In genomic region chrX:20501040-20501609, dm6 we compare ENCODE assay signal across 1 fruit fly cellular context.
TF ChIP-seq lines count a peak whose summit lies in the region.

No protein-coding gene starts in this region.

TF ChIP-seq in whole organism, embryonic, 481 proteins besides CTCF, POLR2A, EP300 and RAD21 (continued from another document and continues in another):
- peak; percentile 34; the same call in 1 of the 2 replicates for TF ChIP-seq Rx (GFP tag; IDR thresholded peaks at IDR 0.05; lab: Robert Waterston, UW)
- TF ChIP-seq Taf1 (GFP tag; IDR thresholded peaks at IDR 0.05; lab: Robert Waterston, UW) = no peak
- no peak for TF ChIP-seq CG12104 (GFP tag; optimal IDR thresholded peaks at IDR 0.05; lab: Kevin White, UChicago)
- TF ChIP-seq Gug (GFP tag; IDR thresholded peaks at IDR 0.05; lab: Robert Waterston, UW) = 0 out of 4 replicates have a peak, but pooled peaks have one; percentile 30
- TF ChIP-seq stwl (tag; optimal IDR thresholded peaks at IDR 0.05; lab: Kevin White, UChicago) = no peak
- TF ChIP-seq CG13775 (GFP tag; optimal IDR thresholded peaks at IDR 0.05; lab: Kevin White, UChicago) = no peak
- TF ChIP-seq toy (GFP tag; IDR thresholded peaks at IDR 0.05; lab: Robert Waterston, UW) = no peak
- TF ChIP-seq grau (tag; optimal IDR thresholded peaks at IDR 0.05; lab: Kevin White, UChicago) = peak; percentile 45
- no peak for TF ChIP-seq prd (optimal IDR thresholded peaks at IDR 0.05; lab: Kevin White, UChicago)
- TF ChIP-seq prd (GFP tag; IDR thresholded peaks at IDR 0.05; lab: Robert Waterston, UW) = peak; percentile 51; the same call in 1 of the 3 replicates
- no peak for TF ChIP-seq her (GFP tag; optimal IDR thresholded peaks at IDR 0.05; lab: Kevin White, UChicago)
- TF ChIP-seq danr (GFP tag; IDR thresholded peaks at IDR 0.05; lab: Robert Waterston, UW) = no peak
- TF ChIP-seq HLH3B (GFP tag; IDR thresholded peaks at IDR 0.05; lab: Robert Waterston, UW) = peak; percentile 6; the same call in 1 of the 2 replicates
- peak; percentile 51 for TF ChIP-seq Xbp1 (GFP tag; optimal IDR thresholded peaks at IDR 0.05; lab: Kevin White, UChicago)
- TF ChIP-seq CoRest (tag; optimal IDR thresholded peaks at IDR 0.05; lab: Kevin White, UChicago) = peak; percentile 28
- TF ChIP-seq MBD-R2 (GFP tag; IDR thresholded peaks at IDR 0.05; lab: Robert Waterston, UW) = no peak
- no peak for TF ChIP-seq cad (GFP tag; optimal IDR thresholded peaks at IDR 0.05; lab: Kevin White, UChicago)
- no peak for TF ChIP-seq CG8281 (tag; optimal IDR thresholded peaks at IDR 0.05; lab: Kevin White, UChicago)
- no peak for TF ChIP-seq salm (tag; optimal IDR thresholded peaks at IDR 0.05; lab: Kevin White, UChicago)
- TF ChIP-seq CG10267 (tag; optimal IDR thresholded peaks at IDR 0.05; lab: Kevin White, UChicago) = no peak
- TF ChIP-seq PHDP (tag; optimal IDR thresholded peaks at IDR 0.05; lab: Kevin White, UChicago) = peak; percentile 25
- no peak for TF ChIP-seq gt (GFP tag; IDR thresholded peaks at IDR 0.05; lab: Robert Waterston, UW)
- TF ChIP-seq otp (GFP tag; IDR thresholded peaks at IDR 0.05; lab: Robert Waterston, UW) = 0 out of 3 replicates have a peak, but pooled peaks have one; percentile 27
- TF ChIP-seq CG8290 (GFP tag; optimal IDR thresholded peaks at IDR 0.05; lab: Kevin White, UChicago) = no peak
- TF ChIP-seq CG8290 (tag; optimal IDR thresholded peaks at IDR 0.05; lab: Kevin White, UChicago) = peak in 1 of 2 experiments; percentile 42
- peak; percentile 4 for TF ChIP-seq Mes4 (GFP tag; optimal IDR thresholded peaks at IDR 0.05; lab: Kevin White, UChicago)
- peak; percentile 20; the same call in 1 of the 2 replicates for TF ChIP-seq CG32532 (GFP tag; IDR thresholded peaks at IDR 0.05; lab: Robert Waterston, UW)
- peak; percentile 4 for TF ChIP-seq CG17359 (tag; optimal IDR thresholded peaks at IDR 0.05; lab: Kevin White, UChicago)
- TF ChIP-seq Ptx1 (GFP tag; IDR thresholded peaks at IDR 0.05; lab: Robert Waterston, UW) = peak; percentile 54
- TF ChIP-seq bsh (GFP tag; optimal IDR thresholded peaks at IDR 0.05; lab: Kevin White, UChicago) = peak; percentile 61 to 77
- no peak for TF ChIP-seq Myb (GFP tag; optimal IDR thresholded peaks at IDR 0.05; lab: Kevin White, UChicago)
- TF ChIP-seq CG9437 (GFP tag; optimal IDR thresholded peaks at IDR 0.05; lab: Kevin White, UChicago) = no peak
- TF ChIP-seq CG2678 (tag; optimal IDR thresholded peaks at IDR 0.05; lab: Kevin White, UChicago) = peak; percentile 23
- no peak for TF ChIP-seq CG10321 (GFP tag; IDR thresholded peaks at IDR 0.05; lab: Robert Waterston, UW)
- no peak for TF ChIP-seq tin (GFP tag; optimal IDR thresholded peaks at IDR 0.05; lab: Kevin White, UChicago)
- TF ChIP-seq Hr51 (GFP tag; optimal IDR thresholded peaks at IDR 0.05; lab: Kevin White, UChicago) = peak in 1 of 2 experiments; percentile 54
- TF ChIP-seq CG7839 (tag; optimal IDR thresholded peaks at IDR 0.05; lab: Kevin White, UChicago) = peak; percentile 55
- TF ChIP-seq ash1 (GFP tag; optimal IDR thresholded peaks at IDR 0.05; lab: Kevin White, UChicago) = no peak
- 0 out of 2 replicates have a peak, but pooled peaks have one; percentile 38 for TF ChIP-seq ttk (GFP tag; IDR thresholded peaks at IDR 0.05; lab: Robert Waterston, UW)
- no peak for TF ChIP-seq ac (GFP tag; optimal IDR thresholded peaks at IDR 0.05; lab: Kevin White, UChicago)
- TF ChIP-seq chif (GFP tag; optimal IDR thresholded peaks at IDR 0.05; lab: Kevin White, UChicago) = peak; percentile 25 to 35
- TF ChIP-seq CG6791 (GFP tag; IDR thresholded peaks at IDR 0.05; lab: Robert Waterston, UW; ENCODE audit: partially characterized antibody) = no peak
- peak; percentile 89 for TF ChIP-seq sens (GFP tag; lab: Kevin White, UChicago)
- TF ChIP-seq dimm (GFP tag; IDR thresholded peaks at IDR 0.05; lab: Robert Waterston, UW) = no peak
- TF ChIP-seq zen (tag; optimal IDR thresholded peaks at IDR 0.05; lab: Kevin White, UChicago) = no peak
- peak; percentile 10 for TF ChIP-seq CG18262 (tag; optimal IDR thresholded peaks at IDR 0.05; lab: Kevin White, UChicago)
- TF ChIP-seq Stat92E (GFP tag; optimal IDR thresholded peaks at IDR 0.05; lab: Kevin White, UChicago) = no peak
- TF ChIP-seq Atf3 (GFP tag; optimal IDR thresholded peaks at IDR 0.05; lab: Kevin White, UChicago) = no peak
- TF ChIP-seq H15 (GFP tag; IDR thresholded peaks at IDR 0.05; lab: Robert Waterston, UW) = no peak
- TF ChIP-seq nom (GFP tag; optimal IDR thresholded peaks at IDR 0.05; lab: Kevin White, UChicago) = peak; percentile 76
- peak; percentile 71 for TF ChIP-seq gem (tag; optimal IDR thresholded peaks at IDR 0.05; lab: Kevin White, UChicago)
- TF ChIP-seq mam (GFP tag; optimal IDR thresholded peaks at IDR 0.05; lab: Kevin White, UChicago) = peak; percentile 33
- peak; percentile 21; the same call in 1 of the 2 replicates for TF ChIP-seq esg (GFP tag; conservative IDR thresholded peaks at IDR 0.05; lab: Robert Waterston, UW)
- 0 out of 2 replicates have a peak, but pooled peaks have one; percentile 9 for TF ChIP-seq CG4404 (GFP tag; IDR thresholded peaks at IDR 0.05; lab: Robert Waterston, UW)
- peak; percentile 19; the same call in 1 of the 3 replicates for TF ChIP-seq croc (GFP tag; conservative IDR thresholded peaks at IDR 0.05; lab: Robert Waterston, UW)
- TF ChIP-seq Ssrp (tag; optimal IDR thresholded peaks at IDR 0.05; lab: Kevin White, UChicago) = peak; percentile 17
- 0 out of 2 replicates have a peak, but pooled peaks have one; percentile 14 for TF ChIP-seq sens-2 (GFP tag; IDR thresholded peaks at IDR 0.05; lab: Robert Waterston, UW)
- peak; percentile 2 for TF ChIP-seq Side (GFP tag; optimal IDR thresholded peaks at IDR 0.05; lab: Kevin White, UChicago)
- no peak for TF ChIP-seq D (optimal IDR thresholded peaks at IDR 0.05; lab: Kevin White, UChicago)
- no peak for TF ChIP-seq D (GFP tag; optimal IDR thresholded peaks at IDR 0.05; lab: Kevin White, UChicago)
- TF ChIP-seq gcm2 (GFP tag; optimal IDR thresholded peaks at IDR 0.05; lab: Kevin White, UChicago) = no peak
- 0 out of 2 replicates have a peak, but pooled peaks have one; percentile 19 for TF ChIP-seq CG14441 (GFP tag; IDR thresholded peaks at IDR 0.05; lab: Robert Waterston, UW)
- peak; percentile 42 for TF ChIP-seq chn (GFP tag; optimal IDR thresholded peaks at IDR 0.05; lab: Kevin White, UChicago)
- no peak for TF ChIP-seq CG11723 (GFP tag; optimal IDR thresholded peaks at IDR 0.05; lab: Kevin White, UChicago)
- TF ChIP-seq bab2 (GFP tag; optimal IDR thresholded peaks at IDR 0.05; lab: Kevin White, UChicago) = peak; percentile 39
- TF ChIP-seq pzg (GFP tag; optimal IDR thresholded peaks at IDR 0.05; lab: Kevin White, UChicago) = no peak
- no peak for TF ChIP-seq Ravus (GFP tag; IDR thresholded peaks at IDR 0.05; lab: Robert Waterston, UW)
- no peak for TF ChIP-seq CG10543 (GFP tag; optimal IDR thresholded peaks at IDR 0.05; lab: Kevin White, UChicago)
- no peak for TF ChIP-seq CG2889 (GFP tag; IDR thresholded peaks at IDR 0.05; lab: Robert Waterston, UW)
- no peak for TF ChIP-seq Fer3 (tag; optimal IDR thresholded peaks at IDR 0.05; lab: Kevin White, UChicago)
- TF ChIP-seq CG4328 (GFP tag; optimal IDR thresholded peaks at IDR 0.05; lab: Kevin White, UChicago) = no peak
- TF ChIP-seq dmrt11E (tag; optimal IDR thresholded peaks at IDR 0.05; lab: Kevin White, UChicago) = peak; percentile 45
- TF ChIP-seq Optix (GFP tag; IDR thresholded peaks at IDR 0.05; lab: Robert Waterston, UW) = no peak
- peak; percentile 19 for TF ChIP-seq CG12219 (GFP tag; optimal IDR thresholded peaks at IDR 0.05; lab: Kevin White, UChicago)
- TF ChIP-seq stc (GFP tag; IDR thresholded peaks at IDR 0.05; lab: Robert Waterston, UW) = 0 out of 2 replicates have a peak, but pooled peaks have one; percentile 24
- no peak for TF ChIP-seq CG4820 (GFP tag; optimal IDR thresholded peaks at IDR 0.05; lab: Kevin White, UChicago)
- TF ChIP-seq scrt (GFP tag; optimal IDR thresholded peaks at IDR 0.05; lab: Kevin White, UChicago) = no peak
- TF ChIP-seq Xrp1 (GFP tag; IDR thresholded peaks at IDR 0.05; lab: Robert Waterston, UW) = peak; percentile 53; the same call in 1 of the 2 replicates
- peak; percentile 21 for TF ChIP-seq Antp (GFP tag; optimal IDR thresholded peaks at IDR 0.05; lab: Kevin White, UChicago)
- no peak for TF ChIP-seq lab (GFP tag; optimal IDR thresholded peaks at IDR 0.05; lab: Kevin White, UChicago)
- TF ChIP-seq cg (GFP tag; optimal IDR thresholded peaks at IDR 0.05; lab: Kevin White, UChicago) = no peak
- TF ChIP-seq mld (GFP tag; IDR thresholded peaks at IDR 0.05; lab: Robert Waterston, UW; ENCODE audit: partially characterized antibody) = no peak
- no peak for TF ChIP-seq MTF-1 (GFP tag; optimal IDR thresholded peaks at IDR 0.05; lab: Kevin White, UChicago; ENCODE audit: borderline replicate concordance)
- no peak for TF ChIP-seq cas (GFP tag; IDR thresholded peaks at IDR 0.05; lab: Robert Waterston, UW)
- no peak for TF ChIP-seq Hr39 (optimal IDR thresholded peaks at IDR 0.05; lab: Kevin White, UChicago)
- no peak for TF ChIP-seq chm (GFP tag; IDR thresholded peaks at IDR 0.05; lab: Robert Waterston, UW)
- TF ChIP-seq gcm (GFP tag; optimal IDR thresholded peaks at IDR 0.05; lab: Kevin White, UChicago) = peak; percentile 1
- peak; percentile 26 for TF ChIP-seq pum (GFP tag; optimal IDR thresholded peaks at IDR 0.05; lab: Kevin White, UChicago)
- TF ChIP-seq Blimp-1 (GFP tag; optimal IDR thresholded peaks at IDR 0.05; lab: Kevin White, UChicago) = no peak
- no peak for TF ChIP-seq CG9932 (GFP tag; IDR thresholded peaks at IDR 0.05; lab: Robert Waterston, UW)
- peak; percentile 9 for TF ChIP-seq CG8944 (GFP tag; optimal IDR thresholded peaks at IDR 0.05; lab: Kevin White, UChicago)
- no peak for TF ChIP-seq p53 (GFP tag; optimal IDR thresholded peaks at IDR 0.05; lab: Kevin White, UChicago)
- TF ChIP-seq wor (GFP tag; IDR thresholded peaks at IDR 0.05; lab: Robert Waterston, UW) = no peak
- TF ChIP-seq CG12299 (tag; optimal IDR thresholded peaks at IDR 0.05; lab: Kevin White, UChicago) = no peak
- peak; percentile 1 for TF ChIP-seq CG7786 (GFP tag; optimal IDR thresholded peaks at IDR 0.05; lab: Kevin White, UChicago)
- TF ChIP-seq CG7372 (GFP tag; IDR thresholded peaks at IDR 0.05; lab: Robert Waterston, UW) = no peak
- no peak for TF ChIP-seq hth (optimal IDR thresholded peaks at IDR 0.05; lab: Kevin White, UChicago)
- TF ChIP-seq CG17328 (GFP tag; IDR thresholded peaks at IDR 0.05; lab: Robert Waterston, UW) = 0 out of 2 replicates have a peak, but pooled peaks have one; percentile 55
- peak; percentile 35 for TF ChIP-seq CG9609 (GFP tag; optimal IDR thresholded peaks at IDR 0.05; lab: Kevin White, UChicago)
- no peak for TF ChIP-seq cwo (GFP tag; optimal IDR thresholded peaks at IDR 0.05; lab: Kevin White, UChicago)
- peak; percentile 44 for TF ChIP-seq CG12391 (tag; optimal IDR thresholded peaks at IDR 0.05; lab: Kevin White, UChicago)
- peak; percentile 22 to 35 for TF ChIP-seq dpn (GFP tag; optimal IDR thresholded peaks at IDR 0.05; lab: Kevin White, UChicago)
- no peak for TF ChIP-seq en (GFP tag; optimal IDR thresholded peaks at IDR 0.05; lab: Kevin White, UChicago)
- peak; percentile 72 for TF ChIP-seq slbo (GFP tag; IDR thresholded peaks at IDR 0.05; lab: Robert Waterston, UW)
- TF ChIP-seq trem (tag; optimal IDR thresholded peaks at IDR 0.05; lab: Kevin White, UChicago) = no peak
- TF ChIP-seq lbe (GFP tag; optimal IDR thresholded peaks at IDR 0.05; lab: Kevin White, UChicago) = peak; percentile 89
- no peak for TF ChIP-seq Dek (tag; optimal IDR thresholded peaks at IDR 0.05; lab: Kevin White, UChicago)
- TF ChIP-seq CG7357 (GFP tag; IDR thresholded peaks at IDR 0.05; lab: Robert Waterston, UW) = no peak
- no peak for TF ChIP-seq CG11093 (GFP tag; IDR thresholded peaks at IDR 0.05; lab: Robert Waterston, UW)
- peak; percentile 30 for TF ChIP-seq oc (tag; optimal IDR thresholded peaks at IDR 0.05; lab: Kevin White, UChicago)
- TF ChIP-seq CG10147 (GFP tag; optimal IDR thresholded peaks at IDR 0.05; lab: Kevin White, UChicago) = no peak
- TF ChIP-seq CG17385 (GFP tag; optimal IDR thresholded peaks at IDR 0.05; lab: Kevin White, UChicago) = peak; percentile 51
- TF ChIP-seq CG16863 (GFP tag; optimal IDR thresholded peaks at IDR 0.05; lab: Kevin White, UChicago) = no peak
- no peak for TF ChIP-seq CG1024 (GFP tag; IDR thresholded peaks at IDR 0.05; lab: Robert Waterston, UW)
- 0 out of 2 replicates have a peak, but pooled peaks have one; percentile 26 for TF ChIP-seq CG6689 (GFP tag; IDR thresholded peaks at IDR 0.05; lab: Robert Waterston, UW)
- TF ChIP-seq dysf (GFP tag; IDR thresholded peaks at IDR 0.05; lab: Robert Waterston, UW) = peak; percentile 42; the same call in 1 of the 3 replicates
- no peak for TF ChIP-seq Dp (GFP tag; optimal IDR thresholded peaks at IDR 0.05; lab: Kevin White, UChicago)
- TF ChIP-seq Sox102F (GFP tag; optimal IDR thresholded peaks at IDR 0.05; lab: Kevin White, UChicago) = peak; percentile 63
- TF ChIP-seq Hr78 (GFP tag; optimal IDR thresholded peaks at IDR 0.05; lab: Kevin White, UChicago) = no peak
- TF ChIP-seq CkIIα-i1 (GFP tag; IDR thresholded peaks at IDR 0.05; lab: Robert Waterston, UW) = no peak
- TF ChIP-seq CG31388 (GFP tag; optimal IDR thresholded peaks at IDR 0.05; lab: Kevin White, UChicago) = no peak
- no peak for TF ChIP-seq nerfin-1 (tag; optimal IDR thresholded peaks at IDR 0.05; lab: Kevin White, UChicago)
- TF ChIP-seq usp (GFP tag; optimal IDR thresholded peaks at IDR 0.05; lab: Kevin White, UChicago) = no peak
- TF ChIP-seq CG13894 (tag; optimal IDR thresholded peaks at IDR 0.05; lab: Kevin White, UChicago) = no peak
- no peak for TF ChIP-seq Dbx (GFP tag; IDR thresholded peaks at IDR 0.05; lab: Robert Waterston, UW)
- no peak for TF ChIP-seq Sry-β (GFP tag; optimal IDR thresholded peaks at IDR 0.05; lab: Kevin White, UChicago)
- TF ChIP-seq HLH4C (GFP tag; IDR thresholded peaks at IDR 0.05; lab: Robert Waterston, UW; ENCODE audit: partially characterized antibody) = no peak
- peak; percentile 5 to 25 for TF ChIP-seq Pdp1 (GFP tag; optimal IDR thresholded peaks at IDR 0.05; lab: Kevin White, UChicago)
- no peak for TF ChIP-seq Scr (GFP tag; IDR thresholded peaks at IDR 0.05; lab: Robert Waterston, UW; ENCODE audit: partially characterized antibody)
- peak; percentile 29; the same call in 1 of the 3 replicates for TF ChIP-seq tgo (GFP tag; IDR thresholded peaks at IDR 0.05; lab: Robert Waterston, UW)
- no peak for TF ChIP-seq CG6765 (GFP tag; optimal IDR thresholded peaks at IDR 0.05; lab: Kevin White, UChicago)
- no peak for TF ChIP-seq crol (GFP tag; IDR thresholded peaks at IDR 0.05; lab: Robert Waterston, UW)
- TF ChIP-seq NFAT (GFP tag; IDR thresholded peaks at IDR 0.05; lab: Robert Waterston, UW) = no peak
- TF ChIP-seq org-1 (GFP tag; optimal IDR thresholded peaks at IDR 0.05; lab: Kevin White, UChicago) = no peak
